Worm (Caenorhabditis elegans) whole organism, mixed stage, embryonic: ENCODE results near the gene exp-2.

ENCODE experiments used
- M03D4.4 ChIP-seq: sonication (generic microtip); optimal IDR thresholded peaks from 2 replicates; lab custom pipeline; 2017; ENCODE audit warnings: mild to moderate bottlenecking, missing genetic modification characterization, missing compliant biosample characterization
- bed-3 ChIP-seq: fragments of 200-800 bp; sonication (Bioruptor generic); optimal IDR thresholded peaks from 3 replicates; lab custom pipeline; 2018; ENCODE audit warnings: mild to moderate bottlenecking, missing genetic modification characterization, moderate library complexity, missing compliant biosample characterization
- blmp-1 ChIP-seq: fragments of 150-350 bp; optimal IDR thresholded peaks from 2 replicates; lab custom pipeline; 2014; ENCODE audit warnings: missing biosample characterization, missing genetic modification characterization
- ceh-39 ChIP-seq: fragments of 150-350 bp; optimal IDR thresholded peaks from 2 replicates; lab custom pipeline; 2014; ENCODE audit warnings: missing biosample characterization, missing genetic modification characterization
- ceh-43 ChIP-seq: fragments of 200-800 bp; sonication (Bioruptor generic); optimal IDR thresholded peaks from 2 replicates; lab custom pipeline; 2018; ENCODE audit warnings: mild to moderate bottlenecking, missing genetic modification characterization, moderate library complexity, missing compliant biosample characterization
- ceh-83 ChIP-seq: fragments of 200-800 bp; sonication (Bioruptor generic); optimal IDR thresholded peaks from 2 replicates; lab custom pipeline; 2018; ENCODE audit warnings: mild to moderate bottlenecking, missing genetic modification characterization, missing compliant biosample characterization
- ces-1 ChIP-seq: fragments of 150-350 bp; optimal IDR thresholded peaks from 2 replicates; lab custom pipeline; 2014; ENCODE audit warnings: missing biosample characterization, missing genetic modification reagents, missing genetic modification characterization
- cnd-1 ChIP-seq: fragments of 200-800 bp; sonication (Bioruptor generic); optimal IDR thresholded peaks from 2 replicates; lab custom pipeline; 2018; ENCODE audit warnings: mild to moderate bottlenecking, missing genetic modification characterization, missing compliant biosample characterization
- drap-1 ChIP-seq: fragments of 200-800 bp; sonication (Bioruptor generic); optimal IDR thresholded peaks from 3 replicates; lab custom pipeline; 2018; ENCODE audit warnings: mild to moderate bottlenecking, missing genetic modification characterization, missing compliant biosample characterization
- elt-3 ChIP-seq: fragments of 150-350 bp; optimal IDR thresholded peaks from 2 replicates; lab custom pipeline; 2014; ENCODE audit warnings: missing biosample characterization, missing genetic modification characterization
- flh-1 ChIP-seq: fragments of 200-800 bp; sonication (Bioruptor generic); optimal IDR thresholded peaks from 2 replicates; lab custom pipeline; 2018; ENCODE audit warnings: mild to moderate bottlenecking, missing genetic modification characterization, moderate library complexity, missing compliant biosample characterization
- ham-2 ChIP-seq: fragments of 200-800 bp; sonication (Bioruptor generic); optimal IDR thresholded peaks from 2 replicates; lab custom pipeline; 2018; ENCODE audit warnings: mild to moderate bottlenecking, missing genetic modification characterization, missing compliant biosample characterization
- hlh-1 ChIP-seq: fragments of 150-350 bp; optimal IDR thresholded peaks from 2 replicates; lab custom pipeline; 2014; ENCODE audit warnings: missing biosample characterization, missing genetic modification reagents, missing genetic modification characterization
- lin-32 ChIP-seq: fragments of 200-800 bp; sonication (Bioruptor generic); optimal IDR thresholded peaks from 2 replicates; lab custom pipeline; 2018; ENCODE audit warnings: mild to moderate bottlenecking, missing genetic modification characterization, missing compliant biosample characterization
- lsy-2 ChIP-seq: fragments of 150-350 bp; optimal IDR thresholded peaks from 2 replicates; lab custom pipeline; 2014; ENCODE audit warnings: missing biosample characterization, missing genetic modification characterization
- mep-1 ChIP-seq: fragments of 150-350 bp; optimal IDR thresholded peaks from 2 replicates; lab custom pipeline; 2017; ENCODE audit warnings: missing biosample characterization, missing genetic modification reagents, missing genetic modification characterization, inconsistent platforms
- nhr-2 ChIP-seq: fragments of 150-350 bp; optimal IDR thresholded peaks from 2 replicates; lab custom pipeline; 2014; ENCODE audit warnings: missing biosample characterization, missing genetic modification characterization
- nhr-237 ChIP-seq: fragments of 150-350 bp; optimal IDR thresholded peaks from 2 replicates; lab custom pipeline; 2014; ENCODE audit warnings: missing biosample characterization, missing genetic modification characterization
- nhr-28 ChIP-seq: fragments of 150-350 bp; optimal IDR thresholded peaks from 2 replicates; lab custom pipeline; 2014; ENCODE audit warnings: missing biosample characterization, missing genetic modification characterization
- nhr-76 ChIP-seq: sonication (generic microtip); optimal IDR thresholded peaks from 2 replicates; lab custom pipeline; 2017; ENCODE audit warnings: missing biosample characterization, missing genetic modification characterization
- pha-4 ChIP-seq: fragments of 150-350 bp; optimal IDR thresholded peaks from 2 replicates; lab custom pipeline; 2018; ENCODE audit warnings: missing biosample characterization, missing genetic modification reagents, missing genetic modification characterization
- sem-2 ChIP-seq: fragments of 200-800 bp; sonication (Bioruptor generic); optimal IDR thresholded peaks from 2 replicates; lab custom pipeline; 2018; ENCODE audit warnings: mild to moderate bottlenecking, missing genetic modification characterization, missing compliant biosample characterization
- snpc-4 ChIP-seq: fragments of 150-350 bp; optimal IDR thresholded peaks from 2 replicates; lab custom pipeline; 2014; ENCODE audit warnings: missing biosample characterization, missing genetic modification characterization
- sptf-1 ChIP-seq: sonication (generic microtip); optimal IDR thresholded peaks from 2 replicates; lab custom pipeline; 2017; ENCODE audit warnings: mild to moderate bottlenecking, missing genetic modification characterization, moderate library complexity, missing compliant biosample characterization
- tbx-8 ChIP-seq: fragments of 200-800 bp; sonication (Bioruptor generic); optimal IDR thresholded peaks from 2 replicates; lab custom pipeline; 2018; ENCODE audit warnings: mild to moderate bottlenecking, missing genetic modification characterization, moderate library complexity, missing compliant biosample characterization
- unc-120 ChIP-seq: sonication (generic microtip); optimal IDR thresholded peaks from 2 replicates; lab custom pipeline; 2017; ENCODE audit warnings: missing genetic modification characterization, missing compliant biosample characterization; ENCODE audit not compliant: poor library complexity, severe bottlenecking
- unc-39 ChIP-seq: fragments of 150-350 bp; optimal IDR thresholded peaks from 2 replicates; lab custom pipeline; 2014; ENCODE audit warnings: missing biosample characterization, missing genetic modification characterization
- unc-62 ChIP-seq: fragments of 150-350 bp; optimal IDR thresholded peaks from 2 replicates; lab custom pipeline; 2014; ENCODE audit warnings: missing biosample characterization, missing genetic modification reagents, missing genetic modification characterization
- zip-8 ChIP-seq: fragments of 150-350 bp; optimal IDR thresholded peaks from 2 replicates; lab custom pipeline; 2014; ENCODE audit warnings: missing biosample characterization, missing genetic modification characterization
- ztf-11 ChIP-seq: fragments of 150-350 bp; optimal IDR thresholded peaks from 2 replicates; lab custom pipeline; 2014; ENCODE audit warnings: missing biosample characterization, missing genetic modification characterization

The exp-2 gene

ce11 chrV:6120156-6120879, 10.9 kb upstream of the exp-2 start, which contains the start of gene ceh-49:
ceh-49 (minus strand) TSS chrV:6120206.
- TF ChIP-seq cnd-1 (tag; lab: Kevin White, UChicago) (no peak), snpc-4 (tag; lab: Kevin White, UChicago) (no peak), lin-32 (GFP tag; lab: Kevin White, UChicago) (no peak), bed-3 (GFP tag; lab: Kevin White, UChicago) (no peak), ham-2 (GFP tag; lab: Kevin White, UChicago) (no peak)

ce11 chrV:6121659-6122058, 9.5 kb upstream of the exp-2 start:
- TF ChIP-seq ceh-83 (GFP tag; lab: Kevin White, UChicago) (no peak), lin-32 (GFP tag; lab: Kevin White, UChicago) (no peak), ces-1 (no peak), ceh-39 (no peak), unc-39 (no peak), nhr-237 (tag; lab: Kevin White, UChicago) (no peak), blmp-1 (tag; lab: Kevin White, UChicago) (no peak), sptf-1 (tag; lab: Kevin White, UChicago) (no peak), pha-4 (tag; lab: Kevin White, UChicago) (no peak)
- TF ChIP-seq, all 35 proteins: peak for 0

- TF ChIP-seq flh-1 (GFP tag; lab: Kevin White, UChicago) (no peak), nhr-28 (no peak), elt-3 (tag; lab: Kevin White, UChicago) (no peak), snpc-4 (tag; lab: Kevin White, UChicago) (no peak), nhr-76 (tag; lab: Kevin White, UChicago) (no peak), zip-8 (tag; lab: Kevin White, UChicago) (no peak), ztf-11 (tag; lab: Kevin White, UChicago) (no peak), blmp-1 (tag; lab: Kevin White, UChicago) (no peak), ceh-43 (GFP tag; lab: Kevin White, UChicago) (no peak), unc-39 (no peak), M03D4.4 (tag; lab: Kevin White, UChicago) (no peak), lsy-2 (no peak), hlh-1 (tag; lab: Kevin White, UChicago) (no peak)
Observed at ce11 chrV:6128355-6128754, 2.8 kb upstream of the exp-2 start.

- no peak for TF ChIP-seq ham-2 (GFP tag; lab: Kevin White, UChicago)
- TF ChIP-seq unc-39 = no peak
- TF ChIP-seq ceh-39 = no peak
- no peak for TF ChIP-seq drap-1 (GFP tag; lab: Kevin White, UChicago)
- TF ChIP-seq lsy-2 = no peak
- TF ChIP-seq ces-1 = no peak
- no peak for TF ChIP-seq M03D4.4 (tag; lab: Kevin White, UChicago)
- TF ChIP-seq sptf-1 (tag; lab: Kevin White, UChicago) = no peak
- TF ChIP-seq mep-1 (tag; lab: Kevin White, UChicago) = no peak
- no peak for TF ChIP-seq bed-3 (GFP tag; lab: Kevin White, UChicago)
- no peak for TF ChIP-seq nhr-28
- no peak for TF ChIP-seq unc-62 (GFP tag; lab: Kevin White, UChicago)
- TF ChIP-seq flh-1 (GFP tag; lab: Kevin White, UChicago) = no peak
- TF ChIP-seq ceh-83 (GFP tag; lab: Kevin White, UChicago) = no peak
- no peak for TF ChIP-seq nhr-2
- TF ChIP-seq pha-4 (tag; lab: Kevin White, UChicago) = no peak
- TF ChIP-seq sem-2 (GFP tag; lab: Kevin White, UChicago) = no peak
- TF ChIP-seq zip-8 (tag; lab: Kevin White, UChicago) = no peak
- TF ChIP-seq tbx-8 = no peak
- no peak for TF ChIP-seq unc-120 (tag; lab: Kevin White, UChicago)
Observed at ce11 chrV:6135428-6135827, 4.2 kb downstream of the exp-2 start.

- no peak for TF ChIP-seq cnd-1 (tag; lab: Kevin White, UChicago)
Observed at ce11 chrV:6138167-6138566, 7.0 kb downstream of the exp-2 start.
